Fruit fly (Drosophila melanogaster): ENCODE data around the gene Polr1E.

Polr1E gene

dm6 chr3R:18297444-18298297, 3.9 kb downstream of the Polr1E start:
- TF ChIP-seq CG12299 (tag; optimal IDR thresholded peaks at IDR 0.05): no peak
- TF ChIP-seq ATbp (GFP tag; optimal IDR thresholded peaks at IDR 0.05): peak; percentile 13
- TF ChIP-seq CG14965 (GFP tag; optimal IDR thresholded peaks at IDR 0.05; ENCODE audit: borderline replicate concordance): no peak
- TF ChIP-seq HHEX (GFP tag; optimal IDR thresholded peaks at IDR 0.05): peak; percentile 23
- 0 out of 2 replicates have a peak, but pooled peaks have one; percentile 10 for TF ChIP-seq lmd (GFP tag; IDR thresholded peaks at IDR 0.05)
- peak; percentile 34 for TF ChIP-seq Deaf1 (tag; optimal IDR thresholded peaks at IDR 0.05)
- peak; percentile 12 for TF ChIP-seq CG8924 (tag; optimal IDR thresholded peaks at IDR 0.05)
- TF ChIP-seq unpg (GFP tag; optimal IDR thresholded peaks at IDR 0.05): peak; percentile 22
- TF ChIP-seq knrl (GFP tag; IDR thresholded peaks at IDR 0.05; ENCODE audit: partially characterized antibody): no peak
- TF ChIP-seq zf30C (GFP tag; optimal IDR thresholded peaks at IDR 0.05): peak; percentile 61
- peak; percentile 1 for TF ChIP-seq CG11504 (tag; optimal IDR thresholded peaks at IDR 0.05)
- TF ChIP-seq fd102C (GFP tag; optimal IDR thresholded peaks at IDR 0.05): no peak
- no peak for TF ChIP-seq Bdp1 (GFP tag; optimal IDR thresholded peaks at IDR 0.05)
- peak; percentile 62 for TF ChIP-seq Ets65A (GFP tag)
- peak; percentile 12 for TF ChIP-seq Ssrp (tag; optimal IDR thresholded peaks at IDR 0.05)
- peak; percentile 19 for TF ChIP-seq grau (tag; optimal IDR thresholded peaks at IDR 0.05)
- TF ChIP-seq zen2 (GFP tag; IDR thresholded peaks at IDR 0.05; ENCODE audit: partially characterized antibody): 0 out of 3 replicates have a peak, but pooled peaks have one; percentile 19
- TF ChIP-seq Sox102F (GFP tag; optimal IDR thresholded peaks at IDR 0.05): peak; percentile 20
- 0 out of 2 replicates have a peak, but pooled peaks have one; percentile 11 for TF ChIP-seq gsb (GFP tag; IDR thresholded peaks at IDR 0.05)
- peak; percentile 5 for TF ChIP-seq Mes4 (GFP tag; optimal IDR thresholded peaks at IDR 0.05)
- peak in 1 of 2 experiments; percentile 51 for TF ChIP-seq bsh (GFP tag; optimal IDR thresholded peaks at IDR 0.05)
- TF ChIP-seq CG32532 (GFP tag; IDR thresholded peaks at IDR 0.05): no peak
- TF ChIP-seq CG14710 (tag; optimal IDR thresholded peaks at IDR 0.05): peak; percentile 17
- 0 out of 2 replicates have a peak, but pooled peaks have one; percentile 34 for TF ChIP-seq ranshi (GFP tag; IDR thresholded peaks at IDR 0.05)
- 0 out of 2 replicates have a peak, but pooled peaks have one; percentile 33 for TF ChIP-seq Ptx1 (GFP tag; IDR thresholded peaks at IDR 0.05)
- TF ChIP-seq Dp (GFP tag; optimal IDR thresholded peaks at IDR 0.05): no peak
- no peak for TF ChIP-seq dan (GFP tag; IDR thresholded peaks at IDR 0.05)
- peak; percentile 9 for TF ChIP-seq phol (tag; optimal IDR thresholded peaks at IDR 0.05)
- peak; percentile 4 for TF ChIP-seq CG10979 (tag; optimal IDR thresholded peaks at IDR 0.05)
- peak; percentile 37 for TF ChIP-seq lab (GFP tag; optimal IDR thresholded peaks at IDR 0.05)
- TF ChIP-seq CG9797 (GFP tag; optimal IDR thresholded peaks at IDR 0.05): no peak
- TF ChIP-seq gem (tag; optimal IDR thresholded peaks at IDR 0.05): peak; percentile 27
- peak; percentile 5 for TF ChIP-seq CG8388 (GFP tag; optimal IDR thresholded peaks at IDR 0.05)
- TF ChIP-seq CG6765 (GFP tag; optimal IDR thresholded peaks at IDR 0.05): no peak
- TF ChIP-seq unc-4 (GFP tag; IDR thresholded peaks at IDR 0.05; ENCODE audit: partially characterized antibody): no peak
- TF ChIP-seq CG11695 (GFP tag; IDR thresholded peaks at IDR 0.05): 0 out of 3 replicates have a peak, but pooled peaks have one; percentile 12
- TF ChIP-seq Blimp-1 (GFP tag; optimal IDR thresholded peaks at IDR 0.05): peak; percentile 67
- peak; percentile 7 for TF ChIP-seq CG11398 (GFP tag; optimal IDR thresholded peaks at IDR 0.05)
- peak; percentile 50 for TF ChIP-seq CG1603 (tag; optimal IDR thresholded peaks at IDR 0.05)
- no peak for TF ChIP-seq prd (optimal IDR thresholded peaks at IDR 0.05)
- peak; percentile 40; the same call in 1 of the 3 replicates for TF ChIP-seq prd (GFP tag; IDR thresholded peaks at IDR 0.05)
- no peak for TF ChIP-seq Ets97D (GFP tag; optimal IDR thresholded peaks at IDR 0.05)
- no peak for TF ChIP-seq hkb (optimal IDR thresholded peaks at IDR 0.05)
- TF ChIP-seq hkb (GFP tag; IDR thresholded peaks at IDR 0.05): 0 out of 2 replicates have a peak, but pooled peaks have one; percentile 7
- peak; percentile 70 for TF ChIP-seq Med (GFP tag)
- TF ChIP-seq CG18262 (tag; optimal IDR thresholded peaks at IDR 0.05): peak; percentile 22
- TF ChIP-seq chif (GFP tag; optimal IDR thresholded peaks at IDR 0.05): peak in 1 of 2 experiments; percentile 3
